Worm (Caenorhabditis elegans): ENCODE results near the gene dhs-25.
A peak's percentile ranks its signal among the peaks of the same experiment; 100 is the strongest.

ce11 chrX:1446593-1447141 is 39.7 kb upstream of the dhs-25 start, which contains the start of gene zfp-3:
- TF ChIP-seq ceh-63 (GFP tag; optimal IDR thresholded peaks at IDR 0.05) (no peak), nhr-11 (tag; optimal IDR thresholded peaks at IDR 0.05) (peak; percentile 83), snpc-4 (tag; optimal IDR thresholded peaks at IDR 0.05) (peak; percentile 84), skn-1 (tag; optimal IDR thresholded peaks at IDR 0.05) (peak; percentile 99), mef-2 (tag; optimal IDR thresholded peaks at IDR 0.05) (peak; percentile 78), fos-1 (tag; optimal IDR thresholded peaks at IDR 0.05) (peak; percentile 95), nhr-28 (tag; optimal IDR thresholded peaks at IDR 0.05) (no peak), ceh-82 (tag; optimal IDR thresholded peaks at IDR 0.05) (peak; percentile 81 to 96 (median 94)), tlp-1 (tag; optimal IDR thresholded peaks at IDR 0.05) (no peak), elt-2 (tag; optimal IDR thresholded peaks at IDR 0.05) (peak; percentile 82)
